Fruit fly (Drosophila melanogaster) whole organism, embryonic: Measurements from ENCODE around the gene CG42232.

Experiments used
- Aef1 ChIP-seq: fragments of 200-800 bp; sonication (Bioruptor generic); IDR thresholded peaks from 3 replicates; pipeline ENCODE4 v1.3.6; 2022; ENCODE audit warnings: missing biosample characterization, missing genetic modification characterization
- BtbVII ChIP-seq: fragments of 200-800 bp; sonication (Bioruptor generic); optimal IDR thresholded peaks from 3 replicates; lab custom pipeline; 2017; ENCODE audit warnings: missing biosample characterization, mild to moderate bottlenecking, missing genetic modification characterization
- CG10267 ChIP-seq: fragments of 200-800 bp; sonication (Bioruptor generic); optimal IDR thresholded peaks from 2 replicates; lab custom pipeline; 2018; ENCODE audit warnings: missing biosample characterization, mild to moderate bottlenecking, missing genetic modification characterization, moderate library complexity
- CG11695 ChIP-seq: fragments of 200-800 bp; sonication (Bioruptor generic); IDR thresholded peaks from 3 replicates; pipeline ENCODE4 v1.3.6; 2022; ENCODE audit warnings: missing biosample characterization, missing genetic modification characterization
- CG12155 ChIP-seq: fragments of 200-800 bp; sonication (Bioruptor generic); optimal IDR thresholded peaks from 3 replicates; lab custom pipeline; 2016; ENCODE audit warnings: missing biosample characterization, missing genetic modification characterization
- CG12659 ChIP-seq: fragments of 200-800 bp; sonication (Bioruptor generic); optimal IDR thresholded peaks from 3 replicates; lab custom pipeline; 2017; ENCODE audit warnings: mild to moderate bottlenecking, missing biosample characterization, missing genetic modification reagents, missing genetic modification characterization
- CG13894 ChIP-seq: fragments of 200-800 bp; sonication (Bioruptor generic); optimal IDR thresholded peaks from 3 replicates; lab custom pipeline; 2018; ENCODE audit warnings: missing biosample characterization, mild to moderate bottlenecking, missing genetic modification characterization, moderate library complexity
- CG1647 ChIP-seq: fragments of 200-800 bp; sonication (Bioruptor generic); optimal IDR thresholded peaks from 3 replicates; lab custom pipeline; 2016; ENCODE audit warnings: missing biosample characterization, missing genetic modification characterization
- CG2678 ChIP-seq: fragments of 200-800 bp; sonication (Bioruptor generic); optimal IDR thresholded peaks from 3 replicates; lab custom pipeline; 2019; ENCODE audit warnings: missing biosample characterization, mild to moderate bottlenecking, missing genetic modification characterization, moderate library complexity
- CG3065 ChIP-seq: fragments of 200-800 bp; sonication (Bioruptor generic); optimal IDR thresholded peaks from 2 replicates; lab custom pipeline; 2016; ENCODE audit warnings: missing biosample characterization, missing genetic modification characterization
- CG34224 ChIP-seq: fragments of 200-800 bp; sonication (Bioruptor generic); IDR thresholded peaks from 3 replicates; pipeline ENCODE4 v1.3.6; 2022; ENCODE audit warnings: missing biosample characterization, missing genetic modification characterization; ENCODE audit not compliant: partially characterized antibody
- CG4404 ChIP-seq: fragments of 200-800 bp; sonication (Bioruptor generic); IDR thresholded peaks from 2 replicates; pipeline ENCODE4 v1.3.6; 2022; ENCODE audit warnings: missing biosample characterization, missing genetic modification characterization
- CG4820 ChIP-seq: fragments of 200-800 bp; sonication (Bioruptor generic); optimal IDR thresholded peaks from 3 replicates; lab custom pipeline; 2016; ENCODE audit warnings: missing biosample characterization, missing genetic modification characterization
- CG7839 ChIP-seq: fragments of 200-800 bp; sonication (Bioruptor generic); optimal IDR thresholded peaks from 3 replicates; lab custom pipeline; 2018; ENCODE audit warnings: missing biosample characterization, mild to moderate bottlenecking, missing genetic modification characterization, moderate library complexity
- CG8765 ChIP-seq: fragments of 200-800 bp; sonication (Bioruptor generic); IDR thresholded peaks from 2 replicates; pipeline ENCODE4 v1.3.6; 2022; ENCODE audit warnings: missing biosample characterization, missing genetic modification characterization
- CG9797 ChIP-seq: fragments of 200-800 bp; sonication (Bioruptor generic); optimal IDR thresholded peaks from 3 replicates; lab custom pipeline; 2018; ENCODE audit warnings: missing biosample characterization, mild to moderate bottlenecking, missing genetic modification characterization
- Chrac-16 ChIP-seq: fragments of 200-800 bp; sonication (Bioruptor generic); optimal IDR thresholded peaks from 3 replicates; lab custom pipeline; 2016; ENCODE audit warnings: missing biosample characterization, missing genetic modification characterization
- Dip3 ChIP-seq: fragments of 200-800 bp; sonication (Bioruptor generic); optimal IDR thresholded peaks from 3 replicates; lab custom pipeline; 2016; ENCODE audit warnings: missing biosample characterization, missing genetic modification characterization
- Dll ChIP-seq: fragments of 200-800 bp; sonication (Bioruptor generic); IDR thresholded peaks from 4 replicates; pipeline ENCODE4 v1.3.6; 2022; ENCODE audit warnings: missing biosample characterization, missing genetic modification characterization; ENCODE audit not compliant: partially characterized antibody
- Dref ChIP-seq: fragments of 200-800 bp; sonication (Bioruptor generic); IDR thresholded peaks from 2 replicates; pipeline ENCODE4 v1.3.6; 2022; ENCODE audit warnings: missing biosample characterization, missing genetic modification characterization
- Eip74EF ChIP-seq, 2 experiments: fragments of 200-800 bp in 1 of 2; fragments of >200 bp in 1 of 2; sonication (Bioruptor generic) in 1 of 2; optimal IDR thresholded peaks; 2 replicates each; lab custom pipeline; 2017 to 2019; ENCODE audit warnings: missing biosample characterization in 2 of 2, missing genetic modification characterization in 2 of 2, mild to moderate bottlenecking in 1 of 2, moderate library complexity in 1 of 2
- Hand ChIP-seq: fragments of 200-800 bp; sonication (Bioruptor generic); optimal IDR thresholded peaks from 2 replicates; lab custom pipeline; 2017; ENCODE audit warnings: mild to moderate bottlenecking, missing biosample characterization, missing genetic modification reagents, missing genetic modification characterization
- Jarid2 ChIP-seq: fragments of 200-800 bp; sonication (Bioruptor generic); optimal IDR thresholded peaks from 3 replicates; lab custom pipeline; 2017; ENCODE audit warnings: mild to moderate bottlenecking, missing biosample characterization, missing genetic modification reagents, missing genetic modification characterization
- Lhr ChIP-seq: fragments of 200-800 bp; sonication (Bioruptor generic); optimal IDR thresholded peaks from 3 replicates; lab custom pipeline; 2017; ENCODE audit warnings: mild to moderate bottlenecking, missing biosample characterization, missing genetic modification reagents, missing genetic modification characterization
- Max ChIP-seq: fragments of 200-800 bp; sonication (Bioruptor generic); optimal IDR thresholded peaks from 2 replicates; lab custom pipeline; 2016; ENCODE audit warnings: missing biosample characterization, mild to moderate bottlenecking, missing genetic modification characterization
- Mrtf ChIP-seq: fragments of 200-800 bp; sonication (Bioruptor generic); IDR thresholded peaks from 3 replicates; pipeline ENCODE4 v1.3.6; 2022; ENCODE audit warnings: missing biosample characterization, missing genetic modification characterization
- NC2β ChIP-seq: fragments of 200-800 bp; sonication (Bioruptor generic); optimal IDR thresholded peaks from 2 replicates; lab custom pipeline; 2016; ENCODE audit warnings: missing biosample characterization, missing genetic modification characterization
- Opbp ChIP-seq: fragments of 200-800 bp; sonication (Bioruptor generic); IDR thresholded peaks from 3 replicates; pipeline ENCODE4 v1.3.6; 2022; ENCODE audit warnings: missing biosample characterization, missing genetic modification characterization; ENCODE audit not compliant: partially characterized antibody
- Sox100B ChIP-seq: fragments of 200-800 bp; sonication (Bioruptor generic); optimal IDR thresholded peaks from 3 replicates; lab custom pipeline; 2018; ENCODE audit warnings: missing biosample characterization, mild to moderate bottlenecking, missing genetic modification characterization
- Spps ChIP-seq: fragments of 200-800 bp; sonication (Bioruptor generic); optimal IDR thresholded peaks from 2 replicates; lab custom pipeline; 2018; ENCODE audit warnings: missing biosample characterization, mild to moderate bottlenecking, missing genetic modification characterization
- chif ChIP-seq, 2 experiments: fragments of 200-800 bp; sonication (Bioruptor generic); optimal IDR thresholded peaks; 3 replicates each; lab custom pipeline; 2016; ENCODE audit warnings: missing biosample characterization in 2 of 2, missing genetic modification characterization in 2 of 2
- crp ChIP-seq, 2 experiments: fragments of 200-800 bp; sonication (Bioruptor generic); optimal IDR thresholded peaks; 2 replicates in 1 of 2; 3 replicates in 1 of 2; lab custom pipeline; 2017; ENCODE audit warnings: missing biosample characterization in 2 of 2, missing genetic modification characterization in 2 of 2, mild to moderate bottlenecking in 1 of 2, moderate library complexity in 1 of 2
- dpn ChIP-seq, 2 experiments: fragments of 200-800 bp; sonication (Bioruptor generic); optimal IDR thresholded peaks; 3 replicates each; lab custom pipeline; 2016; ENCODE audit warnings: missing biosample characterization in 2 of 2, missing genetic modification characterization in 2 of 2
- dysf ChIP-seq: fragments of 200-800 bp; sonication (Bioruptor generic); IDR thresholded peaks from 3 replicates; pipeline ENCODE4 v1.3.6; 2022; ENCODE audit warnings: missing biosample characterization, missing genetic modification characterization
- en ChIP-seq: fragments of 200-800 bp; sonication (Bioruptor generic); optimal IDR thresholded peaks from 2 replicates; lab custom pipeline; 2016; ENCODE audit warnings: missing biosample characterization, missing genetic modification characterization
- h ChIP-seq: fragments of >200 bp; optimal IDR thresholded peaks from 2 replicates; lab custom pipeline; 2017
- insv ChIP-seq, 2 experiments: fragments of 200-800 bp; sonication (Bioruptor generic); optimal IDR thresholded peaks; 3 replicates each; lab custom pipeline; 2016 to 2018; ENCODE audit warnings: missing biosample characterization in 2 of 2, missing genetic modification characterization in 2 of 2
- jumu ChIP-seq: fragments of 200-800 bp; sonication (Bioruptor generic); optimal IDR thresholded peaks from 3 replicates; lab custom pipeline; 2016; ENCODE audit warnings: missing biosample characterization, missing genetic modification characterization
- nerfin-2 ChIP-seq: fragments of 200-800 bp; sonication (Bioruptor generic); IDR thresholded peaks from 2 replicates; pipeline ENCODE4 v1.3.6; 2022; ENCODE audit warnings: missing biosample characterization, missing genetic modification characterization; ENCODE audit not compliant: partially characterized antibody
- p53 ChIP-seq: fragments of 200-800 bp; sonication (Bioruptor generic); optimal IDR thresholded peaks from 2 replicates; lab custom pipeline; 2016; ENCODE audit warnings: missing biosample characterization, missing genetic modification characterization
- peb ChIP-seq: fragments of 200-800 bp; sonication (Bioruptor generic); IDR thresholded peaks from 2 replicates; pipeline ENCODE4 v1.3.6; 2022; ENCODE audit warnings: missing biosample characterization, missing genetic modification characterization
- pnt ChIP-seq: fragments of 200-800 bp; sonication (Bioruptor generic); optimal IDR thresholded peaks from 3 replicates; lab custom pipeline; 2016; ENCODE audit warnings: missing biosample characterization, missing genetic modification characterization
- prd ChIP-seq, 3 experiments: fragments of >200 bp in 2 of 3; fragments of 200-800 bp in 1 of 3; sonication (Bioruptor generic) in 1 of 3; optimal IDR thresholded peaks in 2 of 3; IDR thresholded peaks in 1 of 3; 2 replicates in 2 of 3; 3 replicates in 1 of 3; pipeline versions ENCODE4 v1.3.6 to Lab custom; 2017 to 2022; ENCODE audit warnings: missing biosample characterization in 1 of 3, missing genetic modification characterization in 1 of 3
- ro ChIP-seq: fragments of 200-800 bp; sonication (Bioruptor generic); IDR thresholded peaks from 2 replicates; pipeline ENCODE4 v1.3.6; 2022; ENCODE audit warnings: missing biosample characterization, missing genetic modification characterization
- run ChIP-seq: fragments of 200-800 bp; sonication (Bioruptor generic); optimal IDR thresholded peaks from 3 replicates; lab custom pipeline; 2018; ENCODE audit warnings: missing biosample characterization, mild to moderate bottlenecking, missing genetic modification characterization
- salm ChIP-seq: fragments of 200-800 bp; sonication (Bioruptor generic); optimal IDR thresholded peaks from 2 replicates; lab custom pipeline; 2018; ENCODE audit warnings: missing biosample characterization, mild to moderate bottlenecking, missing genetic modification characterization
- tgo ChIP-seq: fragments of 200-800 bp; sonication (Bioruptor generic); IDR thresholded peaks from 3 replicates; pipeline ENCODE4 v1.3.6; 2022; ENCODE audit warnings: missing biosample characterization, missing genetic modification characterization
- wdn ChIP-seq: fragments of 200-800 bp; sonication (Bioruptor generic); IDR thresholded peaks from 2 replicates; pipeline ENCODE4 v1.3.6; 2022; ENCODE audit warnings: missing biosample characterization, missing genetic modification characterization
- zfh2 ChIP-seq: fragments of 200-800 bp; sonication (Bioruptor generic); optimal IDR thresholded peaks from 2 replicates; lab custom pipeline; 2016; ENCODE audit warnings: missing biosample characterization, missing genetic modification characterization

The CG42232 gene

dm6 chr3R:16442937-16443336, 26.5 kb downstream of the CG42232 start, which contains the start of the genes Ttc1 and CG14882 (continued):
- TF ChIP-seq zfh2 (peak; percentile 88), prd (optimal IDR thresholded peaks at IDR 0.05; lab: Kevin White, UChicago) (no peak), prd (GFP tag; IDR thresholded peaks at IDR 0.05; lab: Robert Waterston, UW) (peak; percentile 84), salm (peak; percentile 50), nerfin-2 (GFP tag; lab: Robert Waterston, UW) (peak; percentile 30; the same call in 1 of the 2 replicates), Eip74EF (GFP tag; optimal IDR thresholded peaks at IDR 0.05; lab: Kevin White, UChicago) (no peak), Dll (peak; percentile 53; the same call in 2 of the 4 replicates), dysf (GFP tag; lab: Robert Waterston, UW) (peak; percentile 86), Aef1 (GFP tag; lab: Robert Waterston, UW) (peak; percentile 76), Opbp (peak; percentile 42; the same call in 1 of the 3 replicates), Sox100B (GFP tag; lab: Kevin White, UChicago) (no peak), p53 (GFP tag; lab: Kevin White, UChicago) (peak; percentile 54), CG8765 (no peak), tgo (GFP tag; lab: Robert Waterston, UW) (peak; percentile 93), Chrac-16 (GFP tag; lab: Kevin White, UChicago) (peak; percentile 84), CG12155 (GFP tag; lab: Kevin White, UChicago) (peak; percentile 84), Dref (GFP tag; lab: Robert Waterston, UW) (peak; percentile 73), ro (GFP tag; lab: Robert Waterston, UW) (no peak; the same call in 1 of the 2 replicates), pnt (peak; percentile 73), crp (GFP tag; optimal IDR thresholded peaks at IDR 0.05; lab: Kevin White, UChicago) (peak in 1 of 2 experiments; percentile 57), Mrtf (GFP tag; lab: Robert Waterston, UW) (peak; percentile 73; the same call in 2 of the 3 replicates), BtbVII (GFP tag; lab: Kevin White, UChicago) (peak; percentile 68), Hand (GFP tag; lab: Kevin White, UChicago) (peak; percentile 62), CG9797 (no peak), NC2β (peak; percentile 59), CG34224 (GFP tag; lab: Robert Waterston, UW) (peak; percentile 54; the same call in 2 of the 3 replicates), CG1647 (peak; percentile 83), CG13894 (no peak), jumu (GFP tag; lab: Kevin White, UChicago) (peak; percentile 83), CG12659 (GFP tag; lab: Kevin White, UChicago) (peak; percentile 93), peb (GFP tag; lab: Robert Waterston, UW) (peak; percentile 78), Jarid2 (GFP tag; lab: Kevin White, UChicago) (no peak), CG2678 (tag; lab: Kevin White, UChicago) (no peak), h (lab: Kevin White, UChicago) (no peak), CG10267 (tag; lab: Kevin White, UChicago) (peak; percentile 94), wdn (GFP tag; lab: Robert Waterston, UW) (peak; percentile 84), run (tag; lab: Kevin White, UChicago) (peak; percentile 7), CG11695 (GFP tag; lab: Robert Waterston, UW) (peak; percentile 86), insv (GFP tag; optimal IDR thresholded peaks at IDR 0.05; lab: Kevin White, UChicago) (peak in 1 of 2 experiments; percentile 28), CG3065 (GFP tag; lab: Kevin White, UChicago) (peak; percentile 57), en (GFP tag; lab: Kevin White, UChicago) (peak; percentile 78), Lhr (GFP tag; lab: Kevin White, UChicago) (peak; percentile 48), Spps (tag; lab: Kevin White, UChicago) (peak; percentile 44), CG4820 (GFP tag; lab: Kevin White, UChicago) (peak; percentile 61), dpn (GFP tag; optimal IDR thresholded peaks at IDR 0.05; lab: Kevin White, UChicago) (peak; percentile 84 to 91), CG7839 (tag; lab: Kevin White, UChicago) (no peak), CG4404 (peak; percentile 29; the same call in 1 of the 2 replicates), Dip3 (GFP tag; lab: Kevin White, UChicago) (peak; percentile 90), Max (GFP tag; lab: Kevin White, UChicago) (peak; percentile 77), chif (GFP tag; optimal IDR thresholded peaks at IDR 0.05; lab: Kevin White, UChicago) (peak; percentile 62 to 85)
